Fruit fly (Drosophila melanogaster) whole organism: ENCODE measurements around the gene CG1979.

Source experiments
- pan ChIP-seq: fragments of >200 bp; optimal IDR thresholded peaks from 2 replicates; lab custom pipeline; 2017
- psq ChIP-seq: fragments of >200 bp; optimal IDR thresholded peaks from 2 replicates; lab custom pipeline; 2017
- usp ChIP-seq: fragments of >200 bp; optimal IDR thresholded peaks from 2 replicates; lab custom pipeline; 2017; ENCODE audit warnings: missing biosample characterization, missing genetic modification characterization, mixed read lengths

- TF ChIP-seq usp (no peak), pan (lab: Kevin White, UChicago) (no peak), psq (no peak)
Measured at dm6 chr3R:7029434-7029833, 25.0 kb upstream of the CG1979 start.
